Fruit fly (Drosophila melanogaster) whole organism, adult: Measurements from ENCODE around the gene CG10171.

Source experiments
- CG11617 ChIP-seq: fragments of 200-800 bp; sonication (Bioruptor generic); optimal IDR thresholded peaks from 2 replicates; lab custom pipeline; 2017; ENCODE audit warnings: mild to moderate bottlenecking, missing biosample characterization, missing genetic modification reagents, missing genetic modification characterization
- CG5204 ChIP-seq: fragments of 200-800 bp; sonication (Bioruptor generic); optimal IDR thresholded peaks from 2 replicates; lab custom pipeline; 2016; ENCODE audit warnings: missing biosample characterization, missing genetic modification characterization
- CG7045 ChIP-seq: fragments of 200-800 bp; sonication (Bioruptor generic); optimal IDR thresholded peaks from 2 replicates; lab custom pipeline; 2017; ENCODE audit warnings: missing biosample characterization, mild to moderate bottlenecking, missing genetic modification characterization
- Clk ChIP-seq: fragments of 200-800 bp; sonication (Bioruptor generic); optimal IDR thresholded peaks from 2 replicates; lab custom pipeline; 2017; ENCODE audit warnings: missing biosample characterization, missing genetic modification characterization
- Hr96 ChIP-seq: fragments of 200-800 bp; sonication (Bioruptor generic); optimal IDR thresholded peaks from 2 replicates; lab custom pipeline; 2016; ENCODE audit warnings: missing biosample characterization, missing genetic modification characterization
- cnc ChIP-seq, 2 experiments: fragments of >200 bp; optimal IDR thresholded peaks; 2 replicates each; lab custom pipeline; 2017
- pad ChIP-seq: fragments of 200-800 bp; sonication (Bioruptor generic); optimal IDR thresholded peaks from 3 replicates; lab custom pipeline; 2017; ENCODE audit warnings: missing biosample characterization, missing genetic modification characterization, mild to moderate bottlenecking, moderate library complexity, missing genetic modification reagents

DNA sequence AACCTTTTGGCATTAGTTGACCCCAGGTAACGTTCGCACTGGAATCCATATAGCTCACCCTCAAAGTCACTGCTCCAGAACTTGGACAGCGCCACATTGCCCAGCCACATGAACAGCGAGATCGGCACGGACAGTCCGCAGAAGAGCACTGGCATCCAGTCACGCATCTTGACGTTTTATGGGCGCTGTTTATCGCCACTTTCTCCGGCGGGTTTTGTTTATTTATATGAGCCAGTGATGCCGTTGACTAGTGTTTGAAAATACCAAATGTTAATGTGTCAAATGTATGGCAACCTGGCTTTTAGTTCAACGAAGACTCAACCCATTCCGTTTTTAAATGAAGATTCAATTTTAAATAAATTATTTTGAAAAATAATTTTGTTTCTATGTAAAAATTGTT, at the start of gene CG10171:
- no peak for TF ChIP-seq CG5204
- no peak for TF ChIP-seq CG11617 (GFP tag; lab: Kevin White, UChicago)
- no peak for TF ChIP-seq Hr96
- TF ChIP-seq cnc (optimal IDR thresholded peaks at IDR 0.05; lab: Kevin White, UChicago), result no peak
- no peak for TF ChIP-seq pad (GFP tag; lab: Kevin White, UChicago)
- TF ChIP-seq Clk (GFP tag; lab: Kevin White, UChicago), result no peak
- TF ChIP-seq CG7045 (GFP tag; lab: Kevin White, UChicago), result no peak
